Fruit fly (Drosophila melanogaster) whole organism: ENCODE results near the gene wry.

Experiments used
- CG8478 ChIP-seq: fragments of >200 bp; optimal IDR thresholded peaks from 2 replicates; lab custom pipeline; 2018; ENCODE audit warnings: inconsistent platforms
- Dll ChIP-seq: fragments of >200 bp; optimal IDR thresholded peaks from 2 replicates; lab custom pipeline; 2017
- EcR ChIP-seq, 2 experiments: fragments of >200 bp; optimal IDR thresholded peaks; 2 replicates each; lab custom pipeline; 2017; ENCODE audit warnings: missing biosample characterization in 2 of 2, missing genetic modification characterization in 2 of 2, missing genetic modification reagents in 2 of 2
- pan ChIP-seq: fragments of >200 bp; optimal IDR thresholded peaks from 2 replicates; lab custom pipeline; 2017
- psq ChIP-seq: fragments of >200 bp; optimal IDR thresholded peaks from 2 replicates; lab custom pipeline; 2017
- usp ChIP-seq: fragments of >200 bp; optimal IDR thresholded peaks from 2 replicates; lab custom pipeline; 2017; ENCODE audit warnings: missing biosample characterization, missing genetic modification characterization, mixed read lengths

The wry gene

DNA sequence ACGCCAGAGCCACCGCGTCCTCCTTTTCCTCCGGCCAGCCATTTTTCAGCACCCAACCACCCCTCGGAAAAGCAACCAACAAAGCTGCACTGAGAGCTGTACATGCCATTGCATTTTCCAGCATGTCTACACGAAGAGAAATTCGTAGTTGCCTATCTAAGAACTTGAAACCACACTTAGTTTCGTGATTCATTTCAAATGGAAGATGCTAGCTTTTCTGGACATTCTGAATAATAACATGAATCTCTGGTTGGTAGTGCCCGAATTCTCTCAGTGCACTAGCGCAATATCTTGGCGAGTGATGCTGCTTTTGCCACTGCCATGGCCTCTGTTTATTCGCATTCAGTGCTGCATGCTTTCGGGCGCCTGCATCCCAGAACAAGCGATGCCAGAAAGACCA is 25.7 kb downstream of the wry start:
- TF ChIP-seq Dll (lab: Kevin White, UChicago) = no peak
- TF ChIP-seq usp (GFP tag; lab: Kevin White, UChicago) = no peak
- TF ChIP-seq pan (lab: Kevin White, UChicago) = no peak
- TF ChIP-seq CG8478 (lab: Kevin White, UChicago) = no peak
- no peak for TF ChIP-seq EcR (GFP tag; optimal IDR thresholded peaks at IDR 0.05; lab: Kevin White, UChicago)
- no peak for TF ChIP-seq psq (lab: Kevin White, UChicago)

DNA sequence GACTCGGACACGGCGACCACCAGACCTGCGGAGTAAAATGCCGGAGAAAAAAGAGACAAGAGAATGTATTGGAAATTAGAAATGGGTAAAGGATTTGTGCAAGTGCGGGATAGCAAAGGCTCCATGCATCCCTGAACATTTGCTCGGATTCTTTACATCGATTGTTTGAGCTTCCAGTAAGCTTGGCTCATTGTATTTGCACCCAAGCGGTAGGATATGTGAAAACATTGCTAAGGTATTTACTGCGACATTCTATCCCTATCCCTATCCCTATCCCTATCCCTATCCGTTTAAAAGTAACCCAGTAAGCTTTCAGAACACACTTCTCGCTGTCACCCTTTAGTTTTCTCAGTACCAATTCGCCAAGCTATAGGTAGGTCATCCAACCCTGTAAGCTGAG is 33.2 kb downstream of the wry start, which contains the start of gene CG7295:
CG7295 (plus strand) TSS at position 301 of the 400 bp plus-strand sequence.
- TF ChIP-seq EcR (GFP tag; optimal IDR thresholded peaks at IDR 0.05; lab: Kevin White, UChicago) (no peak), psq (lab: Kevin White, UChicago) (no peak), usp (GFP tag; lab: Kevin White, UChicago) (no peak), Dll (lab: Kevin White, UChicago) (no peak), pan (lab: Kevin White, UChicago) (no peak), CG8478 (lab: Kevin White, UChicago) (no peak)

DNA sequence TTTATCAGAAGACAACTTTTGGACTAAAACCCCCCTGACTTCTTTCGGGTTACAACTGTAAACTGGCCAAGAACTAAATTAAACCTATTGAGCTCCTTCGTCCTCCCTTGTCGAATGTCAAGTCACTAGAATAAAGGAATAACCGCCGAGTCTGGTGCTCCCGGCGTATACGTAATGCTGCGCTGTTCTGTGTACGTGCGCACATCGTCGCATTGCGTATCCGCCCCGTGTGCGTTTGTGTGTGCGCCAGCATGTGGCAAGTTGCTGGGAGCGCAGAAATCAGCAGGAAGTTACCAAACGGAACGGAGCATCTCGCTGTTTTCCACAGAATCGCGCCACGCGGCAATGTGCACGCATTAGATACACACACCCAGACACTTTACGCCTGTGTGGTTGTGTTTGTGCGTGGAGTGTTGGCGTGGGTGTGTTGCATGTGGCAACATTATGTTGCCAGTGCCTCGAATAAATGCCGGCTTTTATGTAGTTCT is 37.3 kb downstream of the wry start:
- TF ChIP-seq usp (GFP tag; lab: Kevin White, UChicago) = no peak
- no peak for TF ChIP-seq EcR (GFP tag; optimal IDR thresholded peaks at IDR 0.05; lab: Kevin White, UChicago)
- TF ChIP-seq pan (lab: Kevin White, UChicago) = no peak
- TF ChIP-seq Dll (lab: Kevin White, UChicago) = no peak
- no peak for TF ChIP-seq psq (lab: Kevin White, UChicago)
- TF ChIP-seq CG8478 (lab: Kevin White, UChicago) = no peak

DNA sequence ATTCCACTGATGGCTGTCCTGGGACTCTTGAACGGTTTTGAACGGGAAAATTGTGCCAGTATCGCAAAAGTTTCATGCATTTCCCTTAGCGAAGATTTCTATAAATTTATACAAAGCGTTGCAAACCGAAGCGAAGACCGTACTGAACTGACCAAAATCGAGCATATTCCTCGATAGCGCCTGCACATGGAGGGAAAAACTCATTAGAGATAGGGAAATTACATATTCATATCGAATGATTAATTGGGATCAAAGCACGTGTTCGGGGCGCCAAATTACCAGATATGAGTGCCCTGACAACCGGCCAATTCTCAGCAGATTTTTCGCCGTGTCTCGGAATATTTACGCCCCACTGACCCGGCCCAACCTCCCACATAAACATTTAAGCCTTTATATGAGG is 45.0 kb downstream of the wry start, which contains the start of gene CG31663:
CG31663 (minus strand) TSS at position 101 of the 400 bp plus-strand sequence.
- TF ChIP-seq usp (GFP tag; lab: Kevin White, UChicago) (no peak), CG8478 (lab: Kevin White, UChicago) (no peak)

DNA sequence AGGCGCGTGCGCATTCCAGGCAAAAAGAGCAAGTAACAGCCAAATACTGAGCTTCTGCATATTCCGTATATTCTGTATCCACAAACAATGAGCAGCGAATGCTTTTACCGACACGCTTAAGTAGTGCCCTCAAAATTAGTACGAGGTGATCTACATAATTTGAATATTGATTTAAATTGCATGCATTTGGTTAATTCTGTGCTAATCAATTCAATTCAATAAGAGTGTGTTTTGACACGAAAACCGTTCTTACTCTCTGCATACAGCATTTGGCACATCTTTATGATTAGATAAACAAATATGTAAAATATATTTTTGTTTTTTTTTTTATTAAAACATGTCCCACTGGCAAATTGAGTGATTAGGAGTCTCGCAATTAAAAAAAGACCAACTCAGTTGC is 46.8 kb downstream of the wry start, which contains the start of gene CG15358:
CG15358 (minus strand) TSS at position 101 of the 400 bp plus-strand sequence.
- TF ChIP-seq psq (lab: Kevin White, UChicago) (no peak), Dll (lab: Kevin White, UChicago) (no peak), usp (GFP tag; lab: Kevin White, UChicago) (no peak), EcR (GFP tag; optimal IDR thresholded peaks at IDR 0.05; lab: Kevin White, UChicago) (no peak), pan (lab: Kevin White, UChicago) (no peak), CG8478 (lab: Kevin White, UChicago) (no peak)

DNA sequence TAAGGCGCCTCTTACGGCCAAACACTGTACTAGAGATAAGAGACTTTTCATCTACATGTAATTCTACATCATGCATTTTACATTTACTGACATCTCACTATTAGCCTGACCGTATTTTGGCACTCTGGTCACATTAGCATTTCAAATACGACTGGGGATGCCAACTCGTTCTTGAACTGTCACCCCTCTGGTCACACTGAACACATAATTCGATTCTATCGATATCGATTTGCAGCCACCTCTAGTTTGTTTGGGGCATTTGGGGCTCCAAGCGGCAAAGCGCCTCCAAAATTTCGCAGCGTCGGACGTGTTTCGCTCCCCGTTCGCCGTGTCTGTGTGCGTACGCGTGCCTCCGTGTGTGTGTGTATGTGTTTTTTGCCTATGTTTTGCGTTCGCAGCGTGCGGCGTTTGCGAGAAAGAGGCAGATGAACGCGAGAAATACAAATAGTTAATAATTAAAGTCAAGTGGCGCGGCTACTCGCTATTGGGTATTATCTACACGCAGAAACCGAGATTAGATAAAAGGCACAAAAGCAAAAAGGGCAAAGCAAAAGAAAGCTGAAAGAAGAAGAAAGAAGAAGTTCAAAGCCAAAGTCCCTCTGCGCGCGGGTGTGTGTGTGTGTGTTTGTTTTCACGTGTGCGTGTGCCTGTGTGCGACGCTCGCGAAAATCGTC is 48.2 kb downstream of the wry start, which contains the start of gene Wdr62:
Wdr62 (plus strand) TSS at position 214 of the 674 bp plus-strand sequence.
- TF ChIP-seq psq (lab: Kevin White, UChicago) (no peak), usp (GFP tag; lab: Kevin White, UChicago) (no peak), CG8478 (lab: Kevin White, UChicago) (no peak), EcR (GFP tag; optimal IDR thresholded peaks at IDR 0.05; lab: Kevin White, UChicago) (no peak), pan (lab: Kevin White, UChicago) (no peak), Dll (lab: Kevin White, UChicago) (no peak)

DNA sequence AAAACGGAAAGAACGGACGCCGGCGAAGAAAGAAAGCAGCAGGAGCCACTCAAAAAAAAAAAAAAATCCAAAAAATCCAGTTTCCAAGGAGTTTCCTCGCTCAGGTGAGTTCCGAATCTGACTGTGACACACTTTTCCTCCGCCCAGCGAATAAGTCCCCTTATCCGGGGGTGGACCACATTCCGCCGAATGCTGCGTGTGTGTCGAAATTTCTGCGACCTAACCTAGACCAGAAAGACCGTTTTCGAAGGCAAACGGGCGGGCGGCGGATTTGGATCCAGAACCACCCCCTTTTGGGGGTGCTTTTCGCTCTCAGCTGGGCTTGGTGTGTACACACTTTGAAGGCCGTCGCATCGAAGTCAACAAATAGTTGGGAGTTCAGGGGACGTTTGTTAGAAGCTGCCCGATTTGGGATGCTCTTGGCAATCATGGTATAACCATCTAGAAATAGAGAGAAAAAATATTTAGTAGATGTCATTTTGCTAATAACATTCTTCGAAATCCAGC is 48.9 kb downstream of the wry start:
- TF ChIP-seq Dll (lab: Kevin White, UChicago) (no peak), CG8478 (lab: Kevin White, UChicago) (no peak), usp (GFP tag; lab: Kevin White, UChicago) (no peak), psq (lab: Kevin White, UChicago) (no peak), EcR (GFP tag; optimal IDR thresholded peaks at IDR 0.05; lab: Kevin White, UChicago) (no peak)

DNA sequence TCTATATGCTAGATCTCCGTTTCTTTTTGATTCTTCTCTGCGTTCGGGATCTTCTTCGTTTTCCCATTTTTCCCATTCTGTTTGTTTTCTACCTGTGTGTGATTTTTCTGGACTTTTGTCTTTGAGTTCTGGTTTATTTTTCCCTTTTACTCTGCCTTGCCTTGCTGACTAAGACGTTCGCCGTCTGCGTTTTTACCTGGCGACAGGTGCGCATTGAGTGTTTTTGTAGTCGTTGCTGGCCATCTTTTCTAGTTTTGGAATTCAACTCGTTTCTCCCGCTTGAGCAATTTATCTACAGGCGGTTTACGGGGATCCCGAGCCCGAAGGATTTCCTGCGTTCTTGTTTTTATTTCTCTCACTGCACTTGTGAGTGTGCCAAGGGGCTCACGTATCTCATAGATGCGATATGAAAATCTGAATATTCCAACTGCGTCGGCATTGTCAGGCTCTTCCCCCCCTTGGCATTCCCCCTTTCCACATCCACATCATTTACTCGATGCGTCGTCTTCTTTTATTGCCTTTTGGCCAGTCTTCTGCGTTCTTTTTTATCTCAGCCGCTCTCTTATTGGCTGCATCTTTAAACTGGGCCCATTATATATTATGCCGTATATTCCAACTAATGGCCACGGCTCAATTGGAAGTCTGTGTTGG is 50.3 kb downstream of the wry start:
- TF ChIP-seq usp (GFP tag; lab: Kevin White, UChicago) (no peak), Dll (lab: Kevin White, UChicago) (no peak), psq (lab: Kevin White, UChicago) (no peak), pan (lab: Kevin White, UChicago) (no peak), EcR (GFP tag; optimal IDR thresholded peaks at IDR 0.05; lab: Kevin White, UChicago) (no peak), CG8478 (lab: Kevin White, UChicago) (no peak)

DNA sequence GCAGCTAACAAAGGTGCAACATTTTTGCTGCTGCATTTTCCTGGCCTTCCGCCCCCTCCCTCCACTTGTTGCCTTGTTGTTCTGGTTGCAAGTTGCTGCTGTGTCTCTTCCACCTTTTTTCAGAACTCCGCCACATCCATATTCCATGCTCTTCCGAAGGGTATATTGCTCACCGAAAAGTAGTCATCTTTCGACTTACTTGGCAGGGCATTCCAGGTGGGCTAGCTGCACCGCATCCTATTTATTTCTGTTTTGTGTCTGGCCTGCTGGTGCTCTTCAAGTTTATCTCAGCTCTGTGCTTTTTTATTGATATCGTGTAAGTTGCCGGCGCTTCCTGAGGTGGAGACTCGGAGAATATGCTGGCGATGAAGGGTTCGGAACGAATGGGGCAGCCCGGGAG is 51.4 kb downstream of the wry start:
- TF ChIP-seq psq (lab: Kevin White, UChicago) (no peak), EcR (GFP tag; optimal IDR thresholded peaks at IDR 0.05; lab: Kevin White, UChicago) (no peak), CG8478 (lab: Kevin White, UChicago) (no peak), Dll (lab: Kevin White, UChicago) (no peak), pan (lab: Kevin White, UChicago) (no peak), usp (GFP tag; lab: Kevin White, UChicago) (no peak)

DNA sequence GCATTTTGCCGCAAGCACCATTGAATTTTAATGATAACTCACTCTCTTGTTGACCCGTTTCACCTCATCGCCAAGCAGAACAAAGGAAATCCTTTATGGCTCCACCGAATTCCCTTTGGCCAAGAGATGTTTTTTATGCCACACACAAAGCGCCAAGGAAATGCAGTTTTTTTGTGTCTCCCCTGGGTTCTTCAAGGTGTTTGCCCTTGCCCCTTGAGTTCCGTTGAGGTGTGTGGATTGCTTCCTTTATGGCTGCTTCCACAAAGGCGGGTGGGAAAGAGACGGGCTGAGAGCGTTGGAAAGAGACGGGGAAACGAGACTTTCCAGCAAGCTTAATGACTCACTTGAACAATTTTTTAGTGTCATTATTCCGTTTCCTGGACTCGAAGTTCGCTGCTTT is 64.9 kb downstream of the wry start:
- no peak for TF ChIP-seq psq (lab: Kevin White, UChicago)
- peak in 1 of 2 experiments; percentile 5 for TF ChIP-seq EcR (GFP tag; optimal IDR thresholded peaks at IDR 0.05; lab: Kevin White, UChicago)

DNA sequence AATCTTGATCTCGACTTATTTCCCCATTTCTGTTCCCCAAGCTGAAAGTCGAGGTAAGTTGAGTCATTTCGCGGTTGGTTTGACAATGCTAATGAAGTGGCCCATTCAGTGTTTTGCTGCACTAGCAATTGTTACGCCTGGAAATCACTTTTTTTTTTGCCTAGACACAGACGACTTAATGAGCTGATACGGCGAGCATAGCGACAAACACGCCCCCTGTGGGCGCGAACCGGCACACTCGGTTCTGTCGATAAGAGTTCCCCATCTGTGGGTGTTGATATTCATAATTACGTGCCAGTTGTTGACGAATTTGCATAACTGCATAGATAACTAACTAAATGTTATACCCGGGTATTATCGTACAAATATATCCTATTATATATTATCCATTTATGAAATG is 65.9 kb downstream of the wry start:
- no peak for TF ChIP-seq usp (GFP tag; lab: Kevin White, UChicago)
